Worm (Caenorhabditis elegans): ENCODE measurements around the gene rgef-1.

The rgef-1 gene

DNA sequence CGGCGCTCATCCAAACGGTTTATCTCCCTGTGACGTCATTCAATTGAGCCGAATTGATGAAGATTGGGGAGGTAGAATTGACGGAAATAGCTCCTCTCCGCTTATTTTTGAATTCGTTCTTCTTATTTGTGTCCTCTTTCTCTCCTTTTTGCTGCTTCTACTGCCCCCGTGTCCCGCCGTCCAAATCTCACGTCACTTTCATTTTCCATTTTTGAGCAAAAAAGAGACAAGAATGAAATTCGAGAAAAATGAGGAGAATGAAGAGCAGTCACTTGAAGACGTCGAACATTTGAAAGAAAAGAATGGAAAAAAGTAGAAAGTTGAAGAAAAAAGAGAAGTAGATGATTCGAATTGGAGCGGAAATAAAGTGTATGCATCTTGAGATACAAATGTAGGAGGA lies 2.1 kb upstream of the rgef-1 start:
- TF ChIP-seq him-1 (tag; optimal IDR thresholded peaks at IDR 0.05) (no peak), W03F9.2 (tag; optimal IDR thresholded peaks at IDR 0.05) (no peak), dao-5 (tag; optimal IDR thresholded peaks at IDR 0.05) (no peak)

DNA sequence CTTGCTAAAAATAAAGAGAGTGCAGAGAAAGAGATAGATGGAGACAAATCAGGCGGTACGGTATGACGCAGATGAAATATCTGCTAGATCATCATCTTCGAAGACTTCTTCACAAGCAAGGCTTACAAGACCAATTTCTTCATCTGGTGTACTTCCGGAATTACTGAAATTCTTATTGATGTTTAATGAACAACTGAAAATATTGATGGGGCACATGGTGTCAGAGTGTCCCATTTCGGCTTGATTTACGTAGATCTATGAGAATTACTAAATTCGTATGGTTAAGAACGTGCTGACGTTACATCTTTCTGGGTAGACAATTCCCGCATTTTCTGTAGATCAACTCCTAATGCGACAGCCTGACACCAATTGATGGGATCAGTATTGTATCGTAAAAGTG lies 4.8 kb downstream of the rgef-1 start:
- no peak for TF ChIP-seq him-1 (tag; optimal IDR thresholded peaks at IDR 0.05)
- no peak for TF ChIP-seq W03F9.2 (tag; optimal IDR thresholded peaks at IDR 0.05)
- no peak for TF ChIP-seq dao-5 (tag; optimal IDR thresholded peaks at IDR 0.05)

DNA sequence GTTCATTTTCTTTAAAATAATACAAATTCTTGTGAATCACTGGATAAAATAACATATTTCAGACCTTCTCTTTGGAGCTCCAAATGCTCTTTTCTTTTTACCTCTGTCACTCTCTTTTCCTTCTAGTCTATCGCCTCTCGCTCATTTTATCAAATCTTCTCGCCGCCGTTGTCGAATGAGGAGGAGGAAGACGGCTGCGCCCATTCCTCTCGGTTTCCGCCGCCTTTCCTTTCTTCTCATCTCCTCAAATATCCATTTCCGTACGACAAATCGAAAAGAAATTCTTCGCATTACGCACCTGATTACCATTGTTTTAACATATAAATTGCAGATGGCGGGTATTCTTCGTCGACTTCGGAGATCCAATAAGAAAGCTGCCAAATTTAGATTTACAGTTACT lies 11.2 kb downstream of the rgef-1 start, which contains the start of gene ehbp-1:
Gene ehbp-1 (plus strand): TSS at position 332 of the 400 bp plus-strand sequence.
- TF ChIP-seq dao-5 (tag; optimal IDR thresholded peaks at IDR 0.05) (no peak), W03F9.2 (tag; optimal IDR thresholded peaks at IDR 0.05) (no peak), him-1 (tag; optimal IDR thresholded peaks at IDR 0.05) (no peak)

DNA sequence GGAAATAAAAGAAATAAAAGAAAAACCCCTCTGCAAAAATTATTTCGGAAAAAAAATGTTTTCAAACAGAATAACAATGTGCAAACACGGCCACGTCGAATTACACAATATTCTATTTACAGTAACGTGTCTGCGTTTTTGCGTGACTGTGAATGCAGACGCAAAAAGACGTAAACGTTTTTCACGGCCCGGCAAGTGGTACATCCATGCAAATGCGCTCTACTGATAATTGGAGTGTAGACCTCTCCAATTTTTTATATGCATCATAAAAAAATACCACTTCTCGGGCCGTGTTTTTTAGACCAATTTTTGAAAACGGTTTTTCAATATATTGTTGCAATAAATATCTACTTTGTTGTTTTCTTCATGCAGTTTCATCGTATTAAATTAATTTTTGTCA lies 12.0 kb downstream of the rgef-1 start, which contains the start of gene nstp-10:
Gene nstp-10 (minus strand): TSS at position 378 of the 400 bp plus-strand sequence.
- TF ChIP-seq dao-5 (tag; optimal IDR thresholded peaks at IDR 0.05) = no peak
- peak; percentile 65 for TF ChIP-seq W03F9.2 (tag; optimal IDR thresholded peaks at IDR 0.05)
- no peak for TF ChIP-seq him-1 (tag; optimal IDR thresholded peaks at IDR 0.05)

DNA sequence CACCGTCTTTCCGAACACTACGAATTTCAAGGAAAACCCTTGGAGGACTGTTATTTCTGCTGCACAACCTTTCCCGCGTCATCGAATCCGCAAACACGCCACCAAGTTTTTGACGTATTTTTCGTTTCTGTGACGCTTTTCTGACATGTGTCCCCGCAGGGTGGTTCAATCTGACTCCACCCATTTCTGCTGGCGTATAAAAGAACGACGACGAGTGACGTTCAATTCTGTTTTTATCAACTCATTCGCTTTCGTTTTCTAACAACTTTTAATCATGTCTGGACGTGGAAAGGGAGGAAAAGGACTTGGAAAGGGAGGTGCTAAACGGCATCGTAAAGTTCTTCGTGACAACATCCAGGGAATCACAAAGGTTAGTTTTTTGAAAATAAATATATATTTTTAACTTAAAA lies 14.6 kb downstream of the rgef-1 start, which contains the start of gene his-37:
Gene his-37 (plus strand): TSS at position 246 of the 410 bp plus-strand sequence.
- TF ChIP-seq dao-5 (tag; optimal IDR thresholded peaks at IDR 0.05) (peak; percentile 37), him-1 (tag; optimal IDR thresholded peaks at IDR 0.05) (peak; percentile 96), W03F9.2 (tag; optimal IDR thresholded peaks at IDR 0.05) (peak; percentile 97)

DNA sequence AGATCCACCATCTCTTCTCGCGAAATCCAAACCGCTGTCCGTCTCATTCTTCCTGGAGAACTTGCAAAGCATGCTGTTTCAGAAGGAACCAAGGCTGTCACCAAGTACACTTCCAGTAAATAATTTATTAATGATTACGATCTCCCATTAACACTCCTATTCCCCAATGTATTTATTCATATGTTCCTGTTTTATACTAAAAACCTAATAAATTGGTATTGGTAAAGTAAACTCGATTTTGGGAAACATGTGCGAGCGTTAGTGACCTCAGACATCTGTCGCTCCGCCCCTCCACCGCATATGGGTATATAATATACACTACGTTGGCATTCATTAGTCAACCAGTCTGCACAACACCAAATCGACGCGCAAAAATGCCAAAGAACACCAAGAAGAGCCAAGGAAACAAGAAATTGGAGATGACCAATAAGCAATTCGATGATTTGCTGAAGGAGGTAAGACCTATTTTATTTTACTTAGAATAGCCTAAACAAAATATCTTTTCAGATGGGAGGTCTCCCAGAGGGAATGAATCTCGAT lies 15.4 kb downstream of the rgef-1 start, which contains the start of gene C50F4.6:
Gene C50F4.6 (plus strand): TSS at position 51 of the 540 bp plus-strand sequence.
- TF ChIP-seq him-1 (tag; optimal IDR thresholded peaks at IDR 0.05) (no peak), dao-5 (tag; optimal IDR thresholded peaks at IDR 0.05) (no peak), W03F9.2 (tag; optimal IDR thresholded peaks at IDR 0.05) (no peak)

DNA sequence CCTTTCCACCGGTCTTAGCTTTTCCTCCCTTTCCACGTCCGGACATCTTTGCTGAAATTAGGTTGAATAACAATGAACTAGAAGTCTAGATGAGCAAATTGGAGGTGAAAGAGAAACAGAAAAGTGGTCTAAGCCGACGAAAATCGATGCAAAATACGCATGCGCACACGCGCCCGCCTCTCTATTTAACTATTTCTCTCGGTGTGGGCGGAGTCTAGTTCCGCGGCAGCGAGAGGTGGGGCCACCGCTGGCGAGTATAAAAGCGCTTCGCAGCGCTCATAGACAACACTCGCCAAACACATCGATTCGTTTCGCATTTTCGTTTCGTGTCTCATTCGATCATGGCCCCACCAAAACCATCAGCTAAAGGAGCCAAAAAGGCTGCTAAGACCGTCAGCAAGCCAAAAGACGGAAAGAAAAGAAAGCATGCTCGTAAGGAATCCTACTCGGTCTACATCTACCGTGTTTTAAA lies 16.2 kb downstream of the rgef-1 start, which contains the start of the genes his-35 and his-41:
Gene his-35 (minus strand): TSS at position 51 of the 472 bp plus-strand sequence.
Gene his-41 (plus strand): TSS at position 299 of the 472 bp plus-strand sequence.
- TF ChIP-seq dao-5 (tag; optimal IDR thresholded peaks at IDR 0.05) = no peak
- no peak for TF ChIP-seq him-1 (tag; optimal IDR thresholded peaks at IDR 0.05)
- no peak for TF ChIP-seq W03F9.2 (tag; optimal IDR thresholded peaks at IDR 0.05)

DNA sequence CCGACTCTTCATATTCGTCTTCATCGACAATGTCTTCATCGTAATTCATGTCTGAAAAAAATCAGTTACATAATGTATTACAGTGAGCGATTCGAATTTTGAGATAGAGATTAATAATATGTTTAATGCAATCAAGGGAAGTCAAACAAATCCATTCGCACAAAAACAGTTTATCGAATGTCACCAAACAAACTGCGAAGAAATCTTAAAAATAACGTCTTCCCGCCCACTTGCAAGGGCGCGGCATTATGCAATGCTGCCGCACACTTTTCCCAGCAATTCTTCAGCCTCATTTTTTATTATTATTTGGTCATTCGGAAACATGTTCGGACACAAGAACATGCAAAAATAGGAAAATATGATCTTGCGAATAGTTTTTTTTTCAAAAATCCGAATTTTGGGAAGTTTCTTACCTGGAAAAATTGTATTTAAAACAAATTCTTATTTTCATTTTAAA lies 17.3 kb downstream of the rgef-1 start, which contains the start of gene mdf-1:
Gene mdf-1 (minus strand): TSS at position 51 of the 457 bp plus-strand sequence.
- peak; percentile 29 for TF ChIP-seq W03F9.2 (tag; optimal IDR thresholded peaks at IDR 0.05)
- no peak for TF ChIP-seq dao-5 (tag; optimal IDR thresholded peaks at IDR 0.05)
- TF ChIP-seq him-1 (tag; optimal IDR thresholded peaks at IDR 0.05) = peak; percentile 44

DNA sequence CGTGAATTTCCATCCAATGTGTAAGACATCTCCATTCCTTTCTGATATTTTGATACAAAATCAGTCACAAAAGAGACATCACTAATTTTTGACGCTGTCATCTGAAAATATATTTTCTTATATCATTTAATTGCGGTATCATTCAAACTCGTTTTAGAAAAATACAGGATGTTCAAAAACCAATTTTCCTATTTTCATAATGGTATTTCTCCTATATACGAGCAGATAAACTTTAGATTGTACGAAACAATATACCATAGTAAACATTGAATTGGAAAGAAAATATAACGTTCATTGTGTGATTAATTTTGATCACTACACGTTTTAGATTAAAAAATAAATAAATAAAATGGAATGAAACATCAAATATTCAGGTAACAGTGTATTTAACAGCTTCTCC lies 20.0 kb downstream of the rgef-1 start, which contains the start of gene C50F4.16:
Gene C50F4.16 (minus strand): TSS at position 101 of the 400 bp plus-strand sequence.
- no peak for TF ChIP-seq him-1 (tag; optimal IDR thresholded peaks at IDR 0.05)
- TF ChIP-seq W03F9.2 (tag; optimal IDR thresholded peaks at IDR 0.05) = no peak
- TF ChIP-seq dao-5 (tag; optimal IDR thresholded peaks at IDR 0.05) = no peak

DNA sequence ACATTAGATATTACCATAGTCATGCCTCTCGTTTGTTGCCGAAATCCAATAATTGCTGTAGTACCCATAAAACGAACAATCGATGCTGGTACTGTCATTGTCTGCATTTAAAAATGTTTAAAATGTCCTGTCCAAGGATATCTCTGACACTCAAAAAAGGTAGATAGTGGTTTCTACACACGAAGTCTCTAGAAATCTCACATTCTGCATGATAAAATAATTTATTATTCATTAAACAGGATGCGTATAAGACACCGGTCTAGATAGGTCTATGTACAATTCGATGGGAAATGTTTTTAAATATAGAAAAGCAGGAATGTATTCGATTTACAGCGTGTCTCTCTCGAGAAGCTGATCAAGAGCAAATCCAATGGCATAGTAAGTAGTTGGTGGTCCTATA lies 21.8 kb downstream of the rgef-1 start, which contains the start of gene C50F4.12:
Gene C50F4.12 (minus strand): TSS at position 101 of the 400 bp plus-strand sequence.
- TF ChIP-seq dao-5 (tag; optimal IDR thresholded peaks at IDR 0.05) = no peak
- TF ChIP-seq W03F9.2 (tag; optimal IDR thresholded peaks at IDR 0.05) = no peak
- TF ChIP-seq him-1 (tag; optimal IDR thresholded peaks at IDR 0.05) = no peak

DNA sequence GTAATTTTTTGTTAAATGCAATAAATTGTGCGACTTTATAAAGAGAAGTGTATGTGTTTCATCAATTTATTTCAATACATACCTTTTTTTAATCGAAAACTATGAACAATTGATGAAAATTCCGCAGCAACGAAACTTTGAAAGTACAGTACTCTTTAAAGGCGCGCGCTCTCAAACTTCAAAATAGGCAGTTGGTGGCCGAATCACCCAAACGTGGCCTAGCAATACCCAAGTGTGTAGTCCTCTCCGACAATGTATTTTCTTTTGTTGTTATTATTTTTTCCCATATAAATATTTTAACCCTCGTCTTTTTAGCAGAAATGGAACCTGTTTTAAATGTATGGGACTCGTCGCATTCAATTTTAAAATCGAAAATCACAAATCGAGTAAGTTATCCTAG lies 25.0 kb downstream of the rgef-1 start, which contains the start of gene C50F4.4:
Gene C50F4.4 (plus strand): TSS at position 267 of the 400 bp plus-strand sequence.
- TF ChIP-seq dao-5 (tag; optimal IDR thresholded peaks at IDR 0.05) (no peak), W03F9.2 (tag; optimal IDR thresholded peaks at IDR 0.05) (no peak), him-1 (tag; optimal IDR thresholded peaks at IDR 0.05) (peak; percentile 2)

DNA sequence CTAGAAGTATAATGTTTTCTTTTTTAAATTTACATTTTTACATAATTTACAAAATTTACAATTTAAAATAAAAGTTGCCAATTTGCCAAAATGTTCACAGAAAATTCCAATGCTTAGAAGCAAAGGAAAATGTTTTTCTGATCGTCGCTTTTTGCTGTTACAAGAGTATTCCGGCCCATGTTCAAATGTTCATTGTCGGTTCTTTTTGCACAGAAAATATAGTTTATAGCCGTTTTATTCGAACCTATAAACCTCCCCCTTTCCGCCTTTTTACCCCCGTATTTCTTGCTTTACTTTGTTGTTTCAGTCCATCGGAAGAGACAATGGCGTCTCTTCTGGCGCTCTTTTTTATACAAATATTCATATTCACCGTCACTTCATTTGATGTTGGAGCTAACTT lies 26.9 kb downstream of the rgef-1 start, which contains the start of gene tag-329:
Gene tag-329 (plus strand): TSS at position 301 of the 400 bp plus-strand sequence.
- TF ChIP-seq dao-5 (tag; optimal IDR thresholded peaks at IDR 0.05) (no peak), W03F9.2 (tag; optimal IDR thresholded peaks at IDR 0.05) (no peak)

DNA sequence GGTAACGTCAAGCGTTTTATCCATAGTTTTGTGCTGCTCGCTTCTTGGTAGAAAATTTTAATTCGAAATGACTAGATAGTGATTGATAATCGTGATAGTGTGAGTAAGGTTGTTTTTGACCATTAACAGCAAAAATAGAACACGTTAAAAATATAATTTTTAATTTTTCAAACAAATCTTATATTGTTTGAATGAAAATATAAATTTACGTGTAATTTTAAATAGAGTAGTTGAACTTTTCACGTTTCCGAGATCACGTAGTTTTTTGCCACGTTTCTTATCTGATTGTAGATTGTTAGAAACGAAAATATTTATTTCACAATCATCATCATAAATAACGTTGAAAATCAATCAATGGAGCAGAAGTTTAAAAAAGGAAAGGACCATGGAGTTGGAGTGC lies 30.0 kb downstream of the rgef-1 start, which contains the start of the genes C50F4.10 and pfk-1.2:
Gene C50F4.10 (minus strand): TSS at position 101 of the 400 bp plus-strand sequence.
Gene pfk-1.2 (plus strand): TSS at position 325 of the 400 bp plus-strand sequence.
- TF ChIP-seq W03F9.2 (tag; optimal IDR thresholded peaks at IDR 0.05) = no peak
- TF ChIP-seq him-1 (tag; optimal IDR thresholded peaks at IDR 0.05) = no peak
- TF ChIP-seq dao-5 (tag; optimal IDR thresholded peaks at IDR 0.05) = no peak

DNA sequence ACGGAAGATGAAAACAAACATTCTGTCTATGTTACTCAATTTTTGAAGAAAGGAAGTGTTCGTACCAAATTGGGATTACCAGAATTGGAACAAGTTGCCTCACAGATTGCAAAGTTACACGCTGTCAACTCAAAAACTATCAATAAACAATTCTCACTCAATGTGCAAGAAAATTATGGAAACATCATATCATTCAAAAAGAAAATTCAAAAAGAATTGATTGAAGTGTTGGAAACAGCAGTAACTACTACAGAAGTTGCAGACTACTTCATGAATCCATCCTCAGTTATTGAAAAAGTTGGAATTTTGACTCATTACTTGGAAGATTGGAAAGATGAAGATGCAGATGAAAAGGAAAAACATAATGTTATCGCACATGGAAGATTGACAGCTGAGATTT lies 33.5 kb downstream of the rgef-1 start:
- no peak for TF ChIP-seq dao-5 (tag; optimal IDR thresholded peaks at IDR 0.05)
- no peak for TF ChIP-seq him-1 (tag; optimal IDR thresholded peaks at IDR 0.05)
